Fruit fly (Drosophila melanogaster) whole organism, embryonic: ENCODE results near the gene CG13085.

Experiments used
- Atf3 ChIP-seq: fragments of 200-800 bp; sonication (Bioruptor generic); optimal IDR thresholded peaks from 3 replicates; lab custom pipeline; 2016; ENCODE audit warnings: missing biosample characterization, missing genetic modification characterization
- Bgb ChIP-seq: fragments of 200-800 bp; sonication (Bioruptor generic); IDR thresholded peaks from 2 replicates; pipeline ENCODE4 v1.3.6; 2022; ENCODE audit warnings: missing biosample characterization, missing genetic modification characterization; ENCODE audit not compliant: partially characterized antibody
- C15 ChIP-seq: fragments of 200-800 bp; sonication (Bioruptor generic); IDR thresholded peaks from 3 replicates; pipeline ENCODE4 v1.3.6; 2022; ENCODE audit warnings: missing biosample characterization, missing genetic modification characterization
- CG10462 ChIP-seq: fragments of 200-800 bp; sonication (Bioruptor generic); optimal IDR thresholded peaks from 2 replicates; lab custom pipeline; 2016; ENCODE audit warnings: missing biosample characterization, missing genetic modification characterization
- CG11723 ChIP-seq: fragments of 200-800 bp; sonication (Bioruptor generic); optimal IDR thresholded peaks from 2 replicates; lab custom pipeline; 2017; ENCODE audit warnings: missing biosample characterization, mild to moderate bottlenecking, missing genetic modification characterization
- CG12391 ChIP-seq: fragments of 200-800 bp; sonication (Bioruptor generic); optimal IDR thresholded peaks from 3 replicates; lab custom pipeline; 2018; ENCODE audit warnings: missing biosample characterization, mild to moderate bottlenecking, missing genetic modification characterization, moderate library complexity
- CG16815 ChIP-seq: fragments of 200-800 bp; sonication (Bioruptor generic); optimal IDR thresholded peaks from 3 replicates; lab custom pipeline; 2017; ENCODE audit warnings: missing biosample characterization, mild to moderate bottlenecking, missing genetic modification characterization
- CG2116 ChIP-seq: fragments of 200-800 bp; sonication (Bioruptor generic); optimal IDR thresholded peaks from 3 replicates; lab custom pipeline; 2018; ENCODE audit warnings: missing biosample characterization, mild to moderate bottlenecking, missing genetic modification characterization
- CG2712 ChIP-seq: fragments of 200-800 bp; optimal IDR thresholded peaks from 3 replicates; lab custom pipeline; 2019; ENCODE audit warnings: missing biosample characterization, mild to moderate bottlenecking, missing genetic modification characterization, moderate library complexity
- CG2889 ChIP-seq: fragments of 200-800 bp; sonication (Bioruptor generic); IDR thresholded peaks from 3 replicates; pipeline ENCODE4 v1.3.6; 2022; ENCODE audit warnings: missing biosample characterization, missing genetic modification characterization
- CG32767 ChIP-seq: fragments of 200-800 bp; sonication (Bioruptor generic); IDR thresholded peaks from 2 replicates; pipeline ENCODE4 v1.3.6; 2022; ENCODE audit warnings: missing biosample characterization, missing genetic modification characterization
- CG3847 ChIP-seq: fragments of 200-800 bp; sonication (Bioruptor generic); IDR thresholded peaks from 2 replicates; pipeline ENCODE4 v1.3.6; 2022; ENCODE audit warnings: missing biosample characterization, missing genetic modification characterization
- CG6175 ChIP-seq: fragments of 200-800 bp; sonication (Bioruptor generic); IDR thresholded peaks from 3 replicates; pipeline ENCODE4 v1.3.6; 2022; ENCODE audit warnings: missing biosample characterization, missing genetic modification characterization
- CG6791 ChIP-seq: fragments of 200-800 bp; sonication (Bioruptor generic); IDR thresholded peaks from 3 replicates; pipeline ENCODE4 v1.3.6; 2022; ENCODE audit warnings: missing biosample characterization, missing genetic modification characterization; ENCODE audit not compliant: partially characterized antibody
- CG7556 ChIP-seq: fragments of 200-800 bp; sonication (Bioruptor generic); optimal IDR thresholded peaks from 2 replicates; lab custom pipeline; 2017; ENCODE audit warnings: missing biosample characterization, mild to moderate bottlenecking, missing genetic modification characterization
- CG7786 ChIP-seq: fragments of 200-800 bp; sonication (Bioruptor generic); optimal IDR thresholded peaks from 2 replicates; lab custom pipeline; 2016; ENCODE audit warnings: missing biosample characterization, missing genetic modification characterization
- CG7987 ChIP-seq: fragments of 200-800 bp; sonication (Bioruptor generic); optimal IDR thresholded peaks from 2 replicates; lab custom pipeline; 2018; ENCODE audit warnings: missing biosample characterization, mild to moderate bottlenecking, missing genetic modification characterization, moderate library complexity
- CG8290 ChIP-seq, 3 experiments: fragments of 200-800 bp; sonication (Bioruptor generic); optimal IDR thresholded peaks; 2 replicates each; lab custom pipeline; 2016 to 2019; ENCODE audit warnings: missing biosample characterization in 3 of 3, missing genetic modification characterization in 3 of 3, mild to moderate bottlenecking in 2 of 3, moderate library complexity in 1 of 3
- CG8359 ChIP-seq: fragments of 200-800 bp; sonication (Bioruptor generic); optimal IDR thresholded peaks from 2 replicates; lab custom pipeline; 2017; ENCODE audit warnings: missing biosample characterization, mild to moderate bottlenecking, missing genetic modification characterization, borderline replicate concordance
- CG8388 ChIP-seq: fragments of 200-800 bp; sonication (Bioruptor generic); optimal IDR thresholded peaks from 2 replicates; lab custom pipeline; 2019; ENCODE audit warnings: missing biosample characterization, mild to moderate bottlenecking, missing genetic modification characterization, moderate library complexity
- CG9932 ChIP-seq: fragments of 200-800 bp; sonication (Bioruptor generic); IDR thresholded peaks from 2 replicates; pipeline ENCODE4 v1.3.6; 2022; ENCODE audit warnings: missing biosample characterization, missing genetic modification characterization
- CkIIα-i1 ChIP-seq: fragments of 200-800 bp; sonication (Bioruptor generic); IDR thresholded peaks from 2 replicates; pipeline ENCODE4 v1.3.6; 2022; ENCODE audit warnings: missing biosample characterization, missing genetic modification characterization
- Dll ChIP-seq: fragments of 200-800 bp; sonication (Bioruptor generic); IDR thresholded peaks from 4 replicates; pipeline ENCODE4 v1.3.6; 2022; ENCODE audit warnings: missing biosample characterization, missing genetic modification characterization; ENCODE audit not compliant: partially characterized antibody
- Drgx ChIP-seq: fragments of 200-800 bp; sonication (Bioruptor generic); IDR thresholded peaks from 2 replicates; pipeline ENCODE4 v1.3.6; 2022; ENCODE audit warnings: missing biosample characterization, missing genetic modification characterization
- E2f2 ChIP-seq: fragments of 200-800 bp; sonication (Bioruptor generic); IDR thresholded peaks from 2 replicates; pipeline ENCODE4 v1.3.6; 2022; ENCODE audit warnings: missing biosample characterization, missing genetic modification characterization
- Lpt ChIP-seq: fragments of >200 bp; optimal IDR thresholded peaks from 2 replicates; lab custom pipeline; 2018; ENCODE audit warnings: missing biosample characterization, missing genetic modification characterization
- NFAT ChIP-seq: fragments of 200-800 bp; sonication (Bioruptor generic); IDR thresholded peaks from 2 replicates; pipeline ENCODE4 v1.3.6; 2022; ENCODE audit warnings: missing biosample characterization, missing genetic modification characterization
- Ptx1 ChIP-seq: fragments of 200-800 bp; sonication (Bioruptor generic); IDR thresholded peaks from 2 replicates; pipeline ENCODE4 v1.3.6; 2022; ENCODE audit warnings: missing biosample characterization, missing genetic modification characterization
- Scr ChIP-seq: fragments of 200-800 bp; sonication (Bioruptor generic); IDR thresholded peaks from 2 replicates; pipeline ENCODE4 v1.3.6; 2022; ENCODE audit warnings: missing biosample characterization, missing genetic modification characterization; ENCODE audit not compliant: partially characterized antibody
- cg ChIP-seq: fragments of 200-800 bp; sonication (Bioruptor generic); optimal IDR thresholded peaks from 3 replicates; lab custom pipeline; 2019; ENCODE audit warnings: missing biosample characterization, mild to moderate bottlenecking, missing genetic modification characterization, moderate library complexity
- croc ChIP-seq: fragments of 200-800 bp; sonication (Bioruptor generic); conservative IDR thresholded peaks from 3 replicates; pipeline ENCODE4 v1.3.6; 2022; ENCODE audit warnings: missing biosample characterization, missing genetic modification characterization
- da ChIP-seq: fragments of 200-800 bp; sonication (Bioruptor generic); optimal IDR thresholded peaks from 2 replicates; lab custom pipeline; 2016; ENCODE audit warnings: missing biosample characterization, missing genetic modification characterization
- esg ChIP-seq: fragments of 200-800 bp; sonication (Bioruptor generic); conservative IDR thresholded peaks from 2 replicates; pipeline ENCODE4 v1.3.6; 2022; ENCODE audit warnings: missing biosample characterization, missing genetic modification characterization
- fd3F ChIP-seq: fragments of 200-800 bp; sonication (Bioruptor generic); optimal IDR thresholded peaks from 2 replicates; lab custom pipeline; 2018; ENCODE audit warnings: missing biosample characterization, mild to moderate bottlenecking, missing genetic modification characterization, moderate library complexity
- fd96Cb ChIP-seq: fragments of 200-800 bp; sonication (Bioruptor generic); optimal IDR thresholded peaks from 2 replicates; lab custom pipeline; 2018; ENCODE audit warnings: missing biosample characterization, mild to moderate bottlenecking, missing genetic modification characterization, moderate library complexity
- ftz-f1 ChIP-seq: fragments of 200-800 bp; sonication (Bioruptor generic); optimal IDR thresholded peaks from 2 replicates; lab custom pipeline; 2016; ENCODE audit warnings: missing biosample characterization, missing genetic modification characterization
- grn ChIP-seq: fragments of 200-800 bp; sonication (Bioruptor generic); optimal IDR thresholded peaks from 3 replicates; lab custom pipeline; 2017; ENCODE audit warnings: missing biosample characterization, missing genetic modification characterization
- gsb ChIP-seq: fragments of 200-800 bp; sonication (Bioruptor generic); IDR thresholded peaks from 2 replicates; pipeline ENCODE4 v1.3.6; 2022; ENCODE audit warnings: missing biosample characterization, missing genetic modification characterization
- ken ChIP-seq: fragments of 200-800 bp; sonication (Bioruptor generic); IDR thresholded peaks from 3 replicates; pipeline ENCODE4 v1.3.6; 2022; ENCODE audit warnings: missing biosample characterization, missing genetic modification characterization
- knrl ChIP-seq: fragments of 200-800 bp; sonication (Bioruptor generic); IDR thresholded peaks from 3 replicates; pipeline ENCODE4 v1.3.6; 2022; ENCODE audit warnings: missing biosample characterization, missing genetic modification characterization; ENCODE audit not compliant: partially characterized antibody
- nmo ChIP-seq: fragments of 200-800 bp; sonication (Bioruptor generic); optimal IDR thresholded peaks from 2 replicates; lab custom pipeline; 2018; ENCODE audit warnings: missing biosample characterization, mild to moderate bottlenecking, missing genetic modification characterization, moderate library complexity
- odd ChIP-seq: fragments of 200-800 bp; sonication (Bioruptor generic); optimal IDR thresholded peaks from 2 replicates; lab custom pipeline; 2017; ENCODE audit warnings: missing biosample characterization, mild to moderate bottlenecking, missing genetic modification characterization
- p53 ChIP-seq: fragments of 200-800 bp; sonication (Bioruptor generic); optimal IDR thresholded peaks from 2 replicates; lab custom pipeline; 2016; ENCODE audit warnings: missing biosample characterization, missing genetic modification characterization
- pfk ChIP-seq: fragments of 200-800 bp; sonication (Bioruptor generic); optimal IDR thresholded peaks from 2 replicates; lab custom pipeline; 2018; ENCODE audit warnings: missing biosample characterization, mild to moderate bottlenecking, missing genetic modification characterization, moderate library complexity
- salm ChIP-seq: fragments of 200-800 bp; sonication (Bioruptor generic); optimal IDR thresholded peaks from 2 replicates; lab custom pipeline; 2018; ENCODE audit warnings: missing biosample characterization, mild to moderate bottlenecking, missing genetic modification characterization
- sc ChIP-seq, 3 experiments: fragments of >200 bp in 2 of 3; fragments of 200-800 bp in 1 of 3; sonication (Bioruptor generic) in 1 of 3; optimal IDR thresholded peaks; 2 replicates in 2 of 3; 3 replicates in 1 of 3; lab custom pipeline; 2017; ENCODE audit warnings: mild to moderate bottlenecking in 1 of 3, missing biosample characterization in 1 of 3, missing genetic modification characterization in 1 of 3, missing genetic modification reagents in 1 of 3
- unc-4 ChIP-seq: fragments of 200-800 bp; sonication (Bioruptor generic); IDR thresholded peaks from 2 replicates; pipeline ENCODE4 v1.3.6; 2022; ENCODE audit warnings: missing biosample characterization, missing genetic modification characterization; ENCODE audit not compliant: partially characterized antibody
- wek ChIP-seq: fragments of 200-800 bp; sonication (Bioruptor generic); optimal IDR thresholded peaks from 3 replicates; lab custom pipeline; 2018; ENCODE audit warnings: missing biosample characterization, mild to moderate bottlenecking, missing genetic modification characterization, moderate library complexity
- wor ChIP-seq: fragments of 200-800 bp; sonication (Bioruptor generic); IDR thresholded peaks from 2 replicates; pipeline ENCODE4 v1.3.6; 2022; ENCODE audit warnings: missing biosample characterization, missing genetic modification characterization

The CG13085 gene

dm6 chr2L:19425765-19426329 lies 2.0 kb downstream of the CG13085 start (continued):
- TF ChIP-seq CkIIα-i1 (GFP tag; lab: Robert Waterston, UW), result no peak
- TF ChIP-seq ftz-f1 (GFP tag; lab: Kevin White, UChicago), result peak; percentile 91
- peak; percentile 76 for TF ChIP-seq Ptx1
- peak; percentile 68 for TF ChIP-seq grn (GFP tag; lab: Kevin White, UChicago)
- TF ChIP-seq da, result no peak
- no peak for TF ChIP-seq pfk (GFP tag; lab: Kevin White, UChicago)
- peak; percentile 46 for TF ChIP-seq salm
- TF ChIP-seq Lpt, result peak; percentile 77
- TF ChIP-seq wor (GFP tag; lab: Robert Waterston, UW), result no peak
- TF ChIP-seq CG16815, result peak; percentile 53
- peak; percentile 72 for TF ChIP-seq CG8388 (GFP tag; lab: Kevin White, UChicago)
- TF ChIP-seq C15 (GFP tag; lab: Robert Waterston, UW), result no peak
- no peak for TF ChIP-seq gsb
- TF ChIP-seq CG3847, result peak; percentile 43
- TF ChIP-seq CG12391 (tag; lab: Kevin White, UChicago), result peak; percentile 74
- 0 out of 3 replicates have a peak, but pooled peaks have one; percentile 35 for TF ChIP-seq croc
- no peak for TF ChIP-seq Scr
- peak; percentile 19; the same call in 1 of the 3 replicates for TF ChIP-seq CG6791 (GFP tag; lab: Robert Waterston, UW)
- TF ChIP-seq esg (GFP tag; lab: Robert Waterston, UW), result peak; percentile 69
- TF ChIP-seq CG7987, result no peak
- TF ChIP-seq cg (GFP tag; lab: Kevin White, UChicago), result no peak
- TF ChIP-seq Atf3 (GFP tag; lab: Kevin White, UChicago), result peak; percentile 25
- TF ChIP-seq CG32767 (GFP tag; lab: Robert Waterston, UW), result no peak
- peak; percentile 49 for TF ChIP-seq CG11723 (GFP tag; lab: Kevin White, UChicago)
- peak; percentile 61 for TF ChIP-seq fd96Cb (tag; lab: Kevin White, UChicago)
- no peak for TF ChIP-seq wek (GFP tag; lab: Kevin White, UChicago)
- peak; percentile 24 for TF ChIP-seq CG7786 (GFP tag; lab: Kevin White, UChicago)
- no peak for TF ChIP-seq CG2889 (GFP tag; lab: Robert Waterston, UW)
- peak; percentile 11 for TF ChIP-seq CG8359 (GFP tag; lab: Kevin White, UChicago)
- TF ChIP-seq CG6175 (GFP tag; lab: Robert Waterston, UW), result 0 out of 3 replicates have a peak, but pooled peaks have one; percentile 12
- no peak for TF ChIP-seq Drgx
- no peak for TF ChIP-seq Dll (GFP tag; lab: Robert Waterston, UW)
- TF ChIP-seq E2f2, result peak; percentile 49
- TF ChIP-seq p53 (GFP tag; lab: Kevin White, UChicago), result no peak
- TF ChIP-seq sc (optimal IDR thresholded peaks at IDR 0.05; lab: Kevin White, UChicago), result no peak
- TF ChIP-seq sc (GFP tag; optimal IDR thresholded peaks at IDR 0.05; lab: Kevin White, UChicago), result peak; percentile 14
- peak; percentile 67 for TF ChIP-seq CG9932
- peak; percentile 74 for TF ChIP-seq nmo
- TF ChIP-seq CG2712 (tag; lab: Kevin White, UChicago), result peak; percentile 82
- TF ChIP-seq CG7556, result peak; percentile 66
- TF ChIP-seq unc-4 (GFP tag; lab: Robert Waterston, UW), result no peak
- TF ChIP-seq Bgb (GFP tag; lab: Robert Waterston, UW), result peak; percentile 6; the same call in 1 of the 2 replicates
- TF ChIP-seq CG8290 (GFP tag; optimal IDR thresholded peaks at IDR 0.05; lab: Kevin White, UChicago), result peak; percentile 63
- peak in 1 of 2 experiments; percentile 66 for TF ChIP-seq CG8290 (tag; optimal IDR thresholded peaks at IDR 0.05; lab: Kevin White, UChicago)
- peak; percentile 51; the same call in 1 of the 3 replicates for TF ChIP-seq ken (GFP tag; lab: Robert Waterston, UW)
- TF ChIP-seq CG2116 (GFP tag; lab: Kevin White, UChicago), result peak; percentile 4
- peak; percentile 52 for TF ChIP-seq odd (GFP tag; lab: Kevin White, UChicago)
- no peak for TF ChIP-seq knrl
- TF ChIP-seq fd3F, result peak; percentile 47
- peak; percentile 77 for TF ChIP-seq NFAT (GFP tag; lab: Robert Waterston, UW)
- TF ChIP-seq CG10462 (GFP tag; lab: Kevin White, UChicago), result no peak
